Fruit fly (Drosophila melanogaster): Measurements from ENCODE around the gene TwdlS.

DNA sequence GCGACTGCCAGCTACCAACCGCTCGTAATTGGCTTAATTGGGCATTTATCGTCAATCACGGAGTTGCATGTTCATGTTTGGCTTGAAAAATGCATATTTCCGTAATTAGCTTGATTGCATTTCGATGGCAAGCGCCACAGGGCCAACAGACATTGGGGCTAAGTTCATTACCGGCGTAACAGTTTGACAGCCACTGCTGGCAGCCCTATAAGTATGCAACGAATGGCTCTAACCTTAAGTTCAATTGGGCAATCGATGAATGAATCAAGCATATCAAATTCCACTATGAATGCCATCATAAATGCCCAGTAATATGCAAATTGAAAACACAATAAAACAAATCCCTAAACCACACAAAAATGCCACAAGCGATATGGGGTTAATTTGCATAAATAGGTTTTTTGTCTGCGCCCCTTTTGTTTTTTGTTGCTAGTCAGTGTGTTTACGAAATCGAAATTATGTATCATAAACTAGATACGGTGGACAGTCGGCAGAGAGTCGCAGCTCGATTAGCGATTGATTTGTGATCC lies 19.0 kb downstream of the TwdlS start:
- no peak for TF ChIP-seq Eip78C (GFP tag)
- no peak for TF ChIP-seq CG6792 (GFP tag; optimal IDR thresholded peaks at IDR 0.05)
- TF ChIP-seq CG8632 (GFP tag; optimal IDR thresholded peaks at IDR 0.05): no peak
- TF ChIP-seq dac (GFP tag; optimal IDR thresholded peaks at IDR 0.05): no peak
- no peak for TF ChIP-seq Smox (GFP tag; optimal IDR thresholded peaks at IDR 0.05)
- no peak for TF ChIP-seq CG34406 (GFP tag; optimal IDR thresholded peaks at IDR 0.05)
- TF ChIP-seq CG3919 (GFP tag; optimal IDR thresholded peaks at IDR 0.05): no peak
- TF ChIP-seq CG7368 (GFP tag; optimal IDR thresholded peaks at IDR 0.05): no peak
- TF ChIP-seq CG3032 (tag; optimal IDR thresholded peaks at IDR 0.05): no peak
- TF ChIP-seq fkh (GFP tag; optimal IDR thresholded peaks at IDR 0.05): no peak
